Fruit fly (Drosophila melanogaster): Measurements from ENCODE around the gene fbl.

DNA sequence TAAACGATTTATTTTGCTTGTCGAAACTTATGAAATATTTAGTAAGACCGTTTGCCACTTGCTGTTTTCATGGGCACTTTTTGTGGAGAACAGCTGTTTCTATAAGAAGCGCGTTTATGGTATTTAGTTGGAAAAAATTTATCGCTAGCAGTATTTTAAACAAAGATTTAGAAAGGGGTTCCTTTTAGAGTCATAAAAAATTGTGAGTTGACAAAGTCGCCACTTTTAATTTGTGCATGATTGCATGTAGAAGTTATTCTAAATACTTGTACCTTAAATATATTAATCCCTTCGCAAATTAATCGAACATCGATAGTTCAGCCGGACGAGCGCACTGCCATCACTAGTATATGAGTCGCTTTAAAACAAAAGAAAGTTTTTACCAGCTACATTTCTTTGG lies 48.1 kb downstream of the fbl start, which contains the start of the genes Las and Psn:
- TF ChIP-seq rn (GFP tag; IDR thresholded peaks at IDR 0.05) (no peak), CG8159 (tag; optimal IDR thresholded peaks at IDR 0.05) (no peak), CG4496 (GFP tag; IDR thresholded peaks at IDR 0.05) (no peak), CG9948 (tag; optimal IDR thresholded peaks at IDR 0.05) (no peak), CG13204 (GFP tag; optimal IDR thresholded peaks at IDR 0.05) (no peak), CG10348 (GFP tag; IDR thresholded peaks at IDR 0.05) (no peak), CG15710 (tag; optimal IDR thresholded peaks at IDR 0.05) (no peak), Pif1A (GFP tag; optimal IDR thresholded peaks at IDR 0.05) (no peak), Snoo (tag; optimal IDR thresholded peaks at IDR 0.05) (no peak), Pif1B (GFP tag; optimal IDR thresholded peaks at IDR 0.05) (no peak), gl (tag; optimal IDR thresholded peaks at IDR 0.05) (no peak), D1 (tag; optimal IDR thresholded peaks at IDR 0.05) (no peak), EcR (GFP tag; optimal IDR thresholded peaks at IDR 0.05) (no peak), CG12605 (GFP tag; IDR thresholded peaks at IDR 0.05) (no peak)

All from whole organism, pupa.